Worm (Caenorhabditis elegans): ENCODE results near the gene clec-125.

clec-125 gene

ce11 chrII:3515384-3516053 is at the start of gene clec-125, which contains the start of gene Y49F6B.14:
TSS of gene clec-125 (plus strand) at chrII:3516003.
TSS of gene Y49F6B.14 (minus strand) at chrII:3515484.
- TF ChIP-seq skn-1 (tag; optimal IDR thresholded peaks at IDR 0.05) (no peak), ceh-82 (tag; optimal IDR thresholded peaks at IDR 0.05) (no peak), aly-2 (tag; optimal IDR thresholded peaks at IDR 0.05) (no peak), nhr-43 (tag; optimal IDR thresholded peaks at IDR 0.05; ENCODE audit: poor library complexity, severe bottlenecking) (no peak), egl-27 (tag; optimal IDR thresholded peaks at IDR 0.05) (no peak), fkh-10 (GFP tag; optimal IDR thresholded peaks at IDR 0.05) (no peak), nhr-12 (tag; optimal IDR thresholded peaks at IDR 0.05) (no peak), pha-4 (tag; optimal IDR thresholded peaks at IDR 0.05) (no peak), nfya-1 (tag; optimal IDR thresholded peaks at IDR 0.05; ENCODE audit: insufficient read depth) (no peak), ztf-11 (tag; optimal IDR thresholded peaks at IDR 0.05) (no peak), nhr-77 (tag; optimal IDR thresholded peaks at IDR 0.05) (no peak), ceh-16 (tag; optimal IDR thresholded peaks at IDR 0.05) (no peak), nhr-11 (tag; optimal IDR thresholded peaks at IDR 0.05) (no peak), elt-3 (tag; optimal IDR thresholded peaks at IDR 0.05) (no peak), lsy-12 (tag; optimal IDR thresholded peaks at IDR 0.05) (no peak), mdl-1 (tag; optimal IDR thresholded peaks at IDR 0.05) (no peak), fkh-2 (tag; optimal IDR thresholded peaks at IDR 0.05) (no peak), hmg-11 (tag; optimal IDR thresholded peaks at IDR 0.05) (no peak), ceh-28 (tag; optimal IDR thresholded peaks at IDR 0.05) (no peak), zag-1 (tag; optimal IDR thresholded peaks at IDR 0.05) (no peak)

- TF ChIP-seq fkh-10 (GFP tag; optimal IDR thresholded peaks at IDR 0.05) (no peak), nhr-25 (tag; optimal IDR thresholded peaks at IDR 0.05) (no peak), ceh-28 (tag; optimal IDR thresholded peaks at IDR 0.05) (no peak), daf-12 (tag; optimal IDR thresholded peaks at IDR 0.05) (no peak)
Observed at ce11 chrII:3470549-3470948, 45.3 kb upstream of the clec-125 start, which contains the start of gene Y49F6B.20. TSS of gene Y49F6B.20 (minus strand) at chrII:3470649.

- no peak for TF ChIP-seq ceh-16 (tag; optimal IDR thresholded peaks at IDR 0.05)
- TF ChIP-seq nhr-11 (tag; optimal IDR thresholded peaks at IDR 0.05): no peak
- no peak for TF ChIP-seq elt-2 (tag; optimal IDR thresholded peaks at IDR 0.05)
- no peak for TF ChIP-seq fos-1 (tag; optimal IDR thresholded peaks at IDR 0.05)
- no peak for TF ChIP-seq tbx-2 (tag; optimal IDR thresholded peaks at IDR 0.05)
- TF ChIP-seq ama-1 (optimal IDR thresholded peaks at IDR 0.05): no peak
- TF ChIP-seq mml-1 (tag; optimal IDR thresholded peaks at IDR 0.05): no peak
- TF ChIP-seq fkh-2 (tag; optimal IDR thresholded peaks at IDR 0.05): no peak
- no peak for TF ChIP-seq nhr-25 (tag; optimal IDR thresholded peaks at IDR 0.05)
- TF ChIP-seq mdl-1 (tag; optimal IDR thresholded peaks at IDR 0.05): no peak
- TF ChIP-seq nhr-67 (tag; optimal IDR thresholded peaks at IDR 0.05): no peak
Observed at ce11 chrII:3471603-3472002, 44.2 kb upstream of the clec-125 start, which contains the start of gene Y49F6B.13. TSS of gene Y49F6B.13 (minus strand) at chrII:3471703.

DNA sequence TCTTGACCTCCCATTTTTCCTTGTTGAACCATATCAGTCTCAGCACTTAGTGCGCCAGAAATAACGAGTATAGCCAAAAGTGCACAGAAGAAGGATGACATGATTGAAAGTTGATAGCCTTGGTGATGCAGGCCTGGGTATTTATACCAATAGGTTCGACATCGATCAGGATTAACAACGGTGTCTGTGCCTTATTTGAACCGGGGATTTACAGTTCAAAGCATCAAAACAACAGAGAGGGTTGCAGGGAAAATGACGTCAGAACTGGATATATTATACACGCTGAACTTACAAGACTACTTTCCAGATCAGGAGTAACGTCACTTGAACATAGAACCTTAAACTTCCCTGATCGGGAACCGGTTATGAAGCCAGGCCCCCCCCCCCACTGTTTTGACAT is 43.5 kb upstream of the clec-125 start, which contains the start of gene Y49F6B.12:
TSS of gene Y49F6B.12 (minus strand) at position 101 of the 400 bp plus-strand sequence.
- TF ChIP-seq tbx-2 (tag; optimal IDR thresholded peaks at IDR 0.05) (no peak), nhr-67 (tag; optimal IDR thresholded peaks at IDR 0.05) (no peak), snpc-4 (tag; optimal IDR thresholded peaks at IDR 0.05) (no peak), ztf-4 (tag; optimal IDR thresholded peaks at IDR 0.05) (no peak), elt-1 (tag; optimal IDR thresholded peaks at IDR 0.05) (no peak), daf-12 (tag; optimal IDR thresholded peaks at IDR 0.05) (no peak), nhr-23 (tag; optimal IDR thresholded peaks at IDR 0.05) (no peak), nhr-11 (tag; optimal IDR thresholded peaks at IDR 0.05) (no peak), fkh-10 (GFP tag; optimal IDR thresholded peaks at IDR 0.05) (no peak), ceh-16 (tag; optimal IDR thresholded peaks at IDR 0.05) (no peak), nhr-28 (tag; optimal IDR thresholded peaks at IDR 0.05) (no peak), ztf-11 (tag; optimal IDR thresholded peaks at IDR 0.05) (no peak), elt-2 (tag; optimal IDR thresholded peaks at IDR 0.05) (no peak), zag-1 (tag; optimal IDR thresholded peaks at IDR 0.05) (no peak)

DNA sequence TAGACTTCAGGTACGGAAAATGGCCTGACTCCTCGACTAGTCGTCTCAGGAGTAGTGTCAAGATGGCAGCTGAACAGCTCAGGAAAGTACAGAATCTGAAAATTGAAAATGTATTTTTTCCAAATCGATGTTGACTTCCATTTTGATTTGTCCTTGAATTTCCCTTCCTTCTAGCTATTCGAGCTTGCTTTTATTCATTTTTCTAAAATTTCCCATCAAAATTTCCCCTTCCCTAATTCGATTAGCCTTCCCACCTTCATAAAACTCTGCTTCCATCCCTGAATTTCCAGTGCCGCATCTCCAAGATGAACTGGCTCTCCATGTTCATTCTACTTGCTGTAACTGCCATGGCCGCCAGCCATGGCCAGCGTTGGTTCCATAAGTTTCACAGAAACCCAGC is 43.0 kb upstream of the clec-125 start, which contains the start of gene Y49F6B.6:
TSS of gene Y49F6B.6 (plus strand) at position 301 of the 400 bp plus-strand sequence.
- TF ChIP-seq nhr-12 (tag; optimal IDR thresholded peaks at IDR 0.05) (no peak), fos-1 (tag; optimal IDR thresholded peaks at IDR 0.05) (no peak), egl-5 (tag; optimal IDR thresholded peaks at IDR 0.05) (no peak), nfya-1 (tag; optimal IDR thresholded peaks at IDR 0.05; ENCODE audit: insufficient read depth) (no peak)
